Fruit fly (Drosophila melanogaster): ENCODE data around the gene CG5421.

DNA sequence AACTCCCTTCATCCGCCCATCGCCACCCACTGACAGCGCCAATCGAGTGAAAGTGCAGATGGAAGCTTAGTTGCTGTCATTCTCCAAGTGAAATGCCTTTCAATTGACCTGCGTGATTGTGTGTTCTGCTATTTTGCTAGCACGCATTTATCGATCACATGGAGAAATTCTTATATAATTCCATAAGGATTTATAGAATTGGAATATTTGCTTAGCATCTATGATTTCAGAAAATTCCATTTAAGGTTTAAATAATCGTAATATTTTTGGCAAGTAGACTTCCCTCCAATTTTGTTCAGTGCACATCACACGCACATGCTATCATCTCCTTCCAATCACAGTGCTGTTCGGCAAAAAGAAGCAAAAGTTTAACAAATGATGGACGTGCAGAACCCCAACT is 34.0 kb downstream of the CG5421 start:
- TF ChIP-seq CG30403 (GFP tag; optimal IDR thresholded peaks at IDR 0.05) (no peak), chm (GFP tag; IDR thresholded peaks at IDR 0.05) (no peak), salm (tag; optimal IDR thresholded peaks at IDR 0.05) (no peak), CG8765 (GFP tag; IDR thresholded peaks at IDR 0.05) (no peak)

Measured in whole organism, embryonic.